ENCODE assay signal across 1 fruit fly cellular context in the genomic region with DNA sequence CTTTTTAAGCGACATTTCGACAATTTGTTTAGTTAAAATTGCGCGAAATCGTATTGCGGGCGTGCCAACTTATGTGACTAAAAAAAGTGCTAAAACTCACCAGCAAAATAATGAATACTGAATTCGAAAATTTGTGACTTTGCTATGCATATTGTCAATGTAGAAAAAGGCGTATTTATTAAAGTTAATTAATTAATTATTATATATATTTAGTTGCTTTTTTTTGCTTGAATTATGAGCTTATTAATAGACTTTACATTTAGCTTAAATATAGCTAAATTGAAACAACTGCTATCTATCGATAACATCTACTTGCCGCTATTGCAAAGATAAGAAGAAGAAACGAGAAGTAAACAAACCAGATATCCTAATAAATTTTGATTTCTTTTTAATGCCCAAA.
TF ChIP-seq lines count a peak whose summit lies in the region.

A gene (minus strand): TSS at position 56 of the 400 bp plus-strand sequence.
A gene (plus strand): TSS at position 333 of the 400 bp plus-strand sequence.

TF ChIP-seq in whole organism, embryonic, 481 proteins besides CTCF, POLR2A, EP300 and RAD21 (continued from another document and continues in another):
- no peak for TF ChIP-seq cas (GFP tag; IDR thresholded peaks at IDR 0.05; lab: Robert Waterston, UW)
- peak; percentile 38 for TF ChIP-seq CG14710 (tag; optimal IDR thresholded peaks at IDR 0.05; lab: Kevin White, UChicago)
- TF ChIP-seq Kr (GFP tag; optimal IDR thresholded peaks at IDR 0.05; lab: Kevin White, UChicago) = no peak
- no peak for TF ChIP-seq CG13123 (GFP tag; optimal IDR thresholded peaks at IDR 0.05; lab: Kevin White, UChicago)
- TF ChIP-seq CG3407 (GFP tag; optimal IDR thresholded peaks at IDR 0.05; lab: Kevin White, UChicago) = no peak
- peak; percentile 7 for TF ChIP-seq Nf-YC (tag; optimal IDR thresholded peaks at IDR 0.05; lab: Kevin White, UChicago)
- no peak for TF ChIP-seq CG2199 (GFP tag; IDR thresholded peaks at IDR 0.05; lab: Robert Waterston, UW)
- TF ChIP-seq Chrac-16 (GFP tag; optimal IDR thresholded peaks at IDR 0.05; lab: Kevin White, UChicago) = no peak
- no peak for TF ChIP-seq Hr3 (GFP tag; optimal IDR thresholded peaks at IDR 0.05; lab: Kevin White, UChicago)
- TF ChIP-seq CG15601 (tag; optimal IDR thresholded peaks at IDR 0.05; lab: Kevin White, UChicago) = no peak
- peak; percentile 34 for TF ChIP-seq YL-1 (GFP tag; optimal IDR thresholded peaks at IDR 0.05; lab: Kevin White, UChicago)
- TF ChIP-seq CG13624 (GFP tag; optimal IDR thresholded peaks at IDR 0.05; lab: Kevin White, UChicago) = no peak
- TF ChIP-seq Sox100B (GFP tag; optimal IDR thresholded peaks at IDR 0.05; lab: Kevin White, UChicago) = no peak
- no peak for TF ChIP-seq Dad (GFP tag; optimal IDR thresholded peaks at IDR 0.05; lab: Kevin White, UChicago)
- TF ChIP-seq phol (tag; optimal IDR thresholded peaks at IDR 0.05; lab: Kevin White, UChicago) = peak; percentile 32
- TF ChIP-seq NFAT (GFP tag; IDR thresholded peaks at IDR 0.05; lab: Robert Waterston, UW) = no peak
- TF ChIP-seq kah (GFP tag; optimal IDR thresholded peaks at IDR 0.05; lab: Kevin White, UChicago) = no peak
- no peak for TF ChIP-seq HLH54F (GFP tag; optimal IDR thresholded peaks at IDR 0.05; lab: Kevin White, UChicago)
- no peak for TF ChIP-seq CG11723 (GFP tag; optimal IDR thresholded peaks at IDR 0.05; lab: Kevin White, UChicago)
- no peak for TF ChIP-seq Trl (optimal IDR thresholded peaks at IDR 0.05; lab: Kevin White, UChicago)
- TF ChIP-seq Trl (GFP tag; optimal IDR thresholded peaks at IDR 0.05; lab: Kevin White, UChicago) = no peak
- TF ChIP-seq Pdp1 (GFP tag; optimal IDR thresholded peaks at IDR 0.05; lab: Kevin White, UChicago) = no peak
- no peak for TF ChIP-seq Nf-YA (GFP tag; IDR thresholded peaks at IDR 0.05; lab: Robert Waterston, UW)
- no peak for TF ChIP-seq CG12942 (GFP tag; optimal IDR thresholded peaks at IDR 0.05; lab: Kevin White, UChicago)
- no peak for TF ChIP-seq kni (GFP tag; optimal IDR thresholded peaks at IDR 0.05; lab: Kevin White, UChicago)
- TF ChIP-seq CG15696 (tag; optimal IDR thresholded peaks at IDR 0.05; lab: Kevin White, UChicago) = no peak
- no peak for TF ChIP-seq Hr51 (GFP tag; optimal IDR thresholded peaks at IDR 0.05; lab: Kevin White, UChicago)
- no peak for TF ChIP-seq gcm2 (GFP tag; optimal IDR thresholded peaks at IDR 0.05; lab: Kevin White, UChicago)
- no peak for TF ChIP-seq chm (GFP tag; IDR thresholded peaks at IDR 0.05; lab: Robert Waterston, UW)
- TF ChIP-seq crol (GFP tag; IDR thresholded peaks at IDR 0.05; lab: Robert Waterston, UW) = no peak
- TF ChIP-seq p53 (GFP tag; optimal IDR thresholded peaks at IDR 0.05; lab: Kevin White, UChicago) = no peak
- no peak for TF ChIP-seq Hsf (GFP tag; optimal IDR thresholded peaks at IDR 0.05; lab: Kevin White, UChicago)
- peak; percentile 36 for TF ChIP-seq pzg (GFP tag; optimal IDR thresholded peaks at IDR 0.05; lab: Kevin White, UChicago)
- TF ChIP-seq CG30020 (tag; optimal IDR thresholded peaks at IDR 0.05; lab: Kevin White, UChicago) = peak; percentile 36
- TF ChIP-seq CG17361 (GFP tag; IDR thresholded peaks at IDR 0.05; lab: Robert Waterston, UW) = 0 out of 3 replicates have a peak, but pooled peaks have one; percentile 33
- TF ChIP-seq CG1647 (GFP tag; optimal IDR thresholded peaks at IDR 0.05; lab: Kevin White, UChicago) = no peak
- no peak for TF ChIP-seq CG17802 (tag; optimal IDR thresholded peaks at IDR 0.05; lab: Kevin White, UChicago)
- TF ChIP-seq trem (tag; optimal IDR thresholded peaks at IDR 0.05; lab: Kevin White, UChicago) = peak; percentile 98
- no peak for TF ChIP-seq Opbp (GFP tag; IDR thresholded peaks at IDR 0.05; lab: Robert Waterston, UW; ENCODE audit: partially characterized antibody)
- no peak for TF ChIP-seq HLHmδ (GFP tag; optimal IDR thresholded peaks at IDR 0.05; lab: Kevin White, UChicago)
- no peak for TF ChIP-seq psq (GFP tag; optimal IDR thresholded peaks at IDR 0.05; lab: Kevin White, UChicago)
- no peak for TF ChIP-seq CG5180 (GFP tag; optimal IDR thresholded peaks at IDR 0.05; lab: Kevin White, UChicago)
- peak; percentile 57 for TF ChIP-seq nmo (GFP tag; optimal IDR thresholded peaks at IDR 0.05; lab: Kevin White, UChicago)
- no peak for TF ChIP-seq wdn (GFP tag; IDR thresholded peaks at IDR 0.05; lab: Robert Waterston, UW)
- TF ChIP-seq schlank (tag; optimal IDR thresholded peaks at IDR 0.05; lab: Kevin White, UChicago) = no peak
- no peak for TF ChIP-seq lab (GFP tag; optimal IDR thresholded peaks at IDR 0.05; lab: Kevin White, UChicago)
- no peak for TF ChIP-seq ro (GFP tag; IDR thresholded peaks at IDR 0.05; lab: Robert Waterston, UW)
- TF ChIP-seq CG9797 (GFP tag; optimal IDR thresholded peaks at IDR 0.05; lab: Kevin White, UChicago) = peak; percentile 11
- peak; percentile 69 for TF ChIP-seq E2f2 (GFP tag; IDR thresholded peaks at IDR 0.05; lab: Robert Waterston, UW)
- TF ChIP-seq Sry-β (GFP tag; optimal IDR thresholded peaks at IDR 0.05; lab: Kevin White, UChicago) = peak; percentile 90
- no peak for TF ChIP-seq Fer3 (tag; optimal IDR thresholded peaks at IDR 0.05; lab: Kevin White, UChicago)
- TF ChIP-seq twi (tag; optimal IDR thresholded peaks at IDR 0.05; lab: Kevin White, UChicago) = no peak
- TF ChIP-seq CG13287 (GFP tag; IDR thresholded peaks at IDR 0.05; lab: Robert Waterston, UW; ENCODE audit: partially characterized antibody) = peak; percentile 60
- no peak for TF ChIP-seq CG8765 (GFP tag; IDR thresholded peaks at IDR 0.05; lab: Robert Waterston, UW)
- no peak for TF ChIP-seq caup (GFP tag; optimal IDR thresholded peaks at IDR 0.05; lab: Kevin White, UChicago; ENCODE audit: severe bottlenecking)
- no peak for TF ChIP-seq BtbVII (GFP tag; optimal IDR thresholded peaks at IDR 0.05; lab: Kevin White, UChicago)
- no peak for TF ChIP-seq CG1024 (GFP tag; IDR thresholded peaks at IDR 0.05; lab: Robert Waterston, UW)
- no peak for TF ChIP-seq nom (GFP tag; optimal IDR thresholded peaks at IDR 0.05; lab: Kevin White, UChicago)
- no peak for TF ChIP-seq CG15073 (GFP tag; optimal IDR thresholded peaks at IDR 0.05; lab: Kevin White, UChicago)
- TF ChIP-seq Oaz (GFP tag; IDR thresholded peaks at IDR 0.05; lab: Robert Waterston, UW) = no peak
- TF ChIP-seq Camta (GFP tag; optimal IDR thresholded peaks at IDR 0.05; lab: Kevin White, UChicago) = no peak
- TF ChIP-seq Ravus (GFP tag; IDR thresholded peaks at IDR 0.05; lab: Robert Waterston, UW) = no peak
- no peak for TF ChIP-seq Nf-YB (GFP tag; optimal IDR thresholded peaks at IDR 0.05; lab: Kevin White, UChicago)
- TF ChIP-seq sens-2 (GFP tag; IDR thresholded peaks at IDR 0.05; lab: Robert Waterston, UW) = no peak
- TF ChIP-seq CG3847 (GFP tag; IDR thresholded peaks at IDR 0.05; lab: Robert Waterston, UW) = peak; percentile 27; the same call in 1 of the 2 replicates
- peak; percentile 32 for TF ChIP-seq CG12659 (GFP tag; optimal IDR thresholded peaks at IDR 0.05; lab: Kevin White, UChicago)
- TF ChIP-seq tll (GFP tag; optimal IDR thresholded peaks at IDR 0.05; lab: Kevin White, UChicago) = no peak
- no peak for TF ChIP-seq CG10274 (GFP tag; optimal IDR thresholded peaks at IDR 0.05; lab: Kevin White, UChicago)
- no peak for TF ChIP-seq CG2129 (GFP tag; IDR thresholded peaks at IDR 0.05; lab: Robert Waterston, UW; ENCODE audit: partially characterized antibody)
- TF ChIP-seq bbx (GFP tag; IDR thresholded peaks at IDR 0.05; lab: Robert Waterston, UW; ENCODE audit: partially characterized antibody) = no peak
- no peak for TF ChIP-seq en (GFP tag; optimal IDR thresholded peaks at IDR 0.05; lab: Kevin White, UChicago)
- TF ChIP-seq CG5245 (GFP tag; optimal IDR thresholded peaks at IDR 0.05; lab: Kevin White, UChicago) = no peak
- TF ChIP-seq CG2712 (tag; optimal IDR thresholded peaks at IDR 0.05; lab: Kevin White, UChicago) = peak; percentile 11
- no peak for TF ChIP-seq CG14667 (GFP tag; IDR thresholded peaks at IDR 0.05; lab: Robert Waterston, UW)
- TF ChIP-seq fu2 (GFP tag; optimal IDR thresholded peaks at IDR 0.05; lab: Kevin White, UChicago) = no peak
- peak; percentile 66 for TF ChIP-seq Dp (GFP tag; optimal IDR thresholded peaks at IDR 0.05; lab: Kevin White, UChicago)
- TF ChIP-seq E2f1 (GFP tag; IDR thresholded peaks at IDR 0.05; lab: Robert Waterston, UW) = no peak
- TF ChIP-seq CG13775 (GFP tag; optimal IDR thresholded peaks at IDR 0.05; lab: Kevin White, UChicago) = no peak
- no peak for TF ChIP-seq CG12219 (GFP tag; optimal IDR thresholded peaks at IDR 0.05; lab: Kevin White, UChicago)
- TF ChIP-seq prd (optimal IDR thresholded peaks at IDR 0.05; lab: Kevin White, UChicago) = no peak
- no peak for TF ChIP-seq prd (GFP tag; IDR thresholded peaks at IDR 0.05; lab: Robert Waterston, UW)
- TF ChIP-seq tio (GFP tag; optimal IDR thresholded peaks at IDR 0.05; lab: Kevin White, UChicago) = no peak
- peak; percentile 60 for TF ChIP-seq CG15479 (GFP tag; optimal IDR thresholded peaks at IDR 0.05; lab: Kevin White, UChicago)
- no peak for TF ChIP-seq Eip74EF (GFP tag; optimal IDR thresholded peaks at IDR 0.05; lab: Kevin White, UChicago)
- no peak for TF ChIP-seq pnt (GFP tag; optimal IDR thresholded peaks at IDR 0.05; lab: Kevin White, UChicago)
- TF ChIP-seq Dref (GFP tag; IDR thresholded peaks at IDR 0.05; lab: Robert Waterston, UW) = peak; percentile 59
- no peak for TF ChIP-seq D19B (GFP tag; optimal IDR thresholded peaks at IDR 0.05; lab: Kevin White, UChicago)
- 0 out of 2 replicates have a peak, but pooled peaks have one; percentile 12 for TF ChIP-seq CG31441 (GFP tag; IDR thresholded peaks at IDR 0.05; lab: Robert Waterston, UW)
- no peak for TF ChIP-seq CG3995 (GFP tag; optimal IDR thresholded peaks at IDR 0.05; lab: Kevin White, UChicago)
- peak; percentile 52 for TF ChIP-seq BEAF-32 (GFP tag; optimal IDR thresholded peaks at IDR 0.05; lab: Kevin White, UChicago)
- TF ChIP-seq toy (GFP tag; IDR thresholded peaks at IDR 0.05; lab: Robert Waterston, UW) = no peak
- TF ChIP-seq CG18476 (GFP tag; optimal IDR thresholded peaks at IDR 0.05; lab: Kevin White, UChicago) = no peak
- TF ChIP-seq Dll (GFP tag; IDR thresholded peaks at IDR 0.05; lab: Robert Waterston, UW; ENCODE audit: partially characterized antibody) = peak; percentile 64; the same call in 1 of the 4 replicates
- TF ChIP-seq gsb-n (tag; optimal IDR thresholded peaks at IDR 0.05; lab: Kevin White, UChicago) = no peak
- no peak for TF ChIP-seq Gug (GFP tag; IDR thresholded peaks at IDR 0.05; lab: Robert Waterston, UW)
- TF ChIP-seq dm (GFP tag; optimal IDR thresholded peaks at IDR 0.05; lab: Kevin White, UChicago) = no peak
- TF ChIP-seq CG9609 (GFP tag; optimal IDR thresholded peaks at IDR 0.05; lab: Kevin White, UChicago) = no peak
- TF ChIP-seq sug (tag; optimal IDR thresholded peaks at IDR 0.05; lab: Kevin White, UChicago) = peak; percentile 3
- TF ChIP-seq CG30403 (GFP tag; optimal IDR thresholded peaks at IDR 0.05; lab: Kevin White, UChicago) = no peak
- TF ChIP-seq CG4617 (GFP tag; optimal IDR thresholded peaks at IDR 0.05; lab: Kevin White, UChicago; ENCODE audit: borderline replicate concordance) = no peak
- no peak for TF ChIP-seq CG42726 (GFP tag; IDR thresholded peaks at IDR 0.05; lab: Robert Waterston, UW; ENCODE audit: partially characterized antibody)
- peak; percentile 60 for TF ChIP-seq grn (GFP tag; optimal IDR thresholded peaks at IDR 0.05; lab: Kevin White, UChicago)
- TF ChIP-seq abd-A (tag; optimal IDR thresholded peaks at IDR 0.05; lab: Kevin White, UChicago) = no peak
- TF ChIP-seq ems (GFP tag; optimal IDR thresholded peaks at IDR 0.05; lab: Kevin White, UChicago) = no peak
- TF ChIP-seq fd3F (GFP tag; optimal IDR thresholded peaks at IDR 0.05; lab: Kevin White, UChicago) = no peak
- no peak for TF ChIP-seq CG32767 (GFP tag; IDR thresholded peaks at IDR 0.05; lab: Robert Waterston, UW)
- no peak for TF ChIP-seq CG15514 (GFP tag; optimal IDR thresholded peaks at IDR 0.05; lab: Kevin White, UChicago)
- no peak for TF ChIP-seq ase (GFP tag; IDR thresholded peaks at IDR 0.05; lab: Robert Waterston, UW)
- no peak for TF ChIP-seq Ptx1 (GFP tag; IDR thresholded peaks at IDR 0.05; lab: Robert Waterston, UW)
- no peak for TF ChIP-seq CG6272 (GFP tag; IDR thresholded peaks at IDR 0.05; lab: Robert Waterston, UW)
- TF ChIP-seq CG18764 (GFP tag; optimal IDR thresholded peaks at IDR 0.05; lab: Kevin White, UChicago) = no peak
- TF ChIP-seq D19A (tag; optimal IDR thresholded peaks at IDR 0.05; lab: Kevin White, UChicago) = no peak
- no peak for TF ChIP-seq chn (GFP tag; optimal IDR thresholded peaks at IDR 0.05; lab: Kevin White, UChicago)
- TF ChIP-seq row (GFP tag; IDR thresholded peaks at IDR 0.05; lab: Robert Waterston, UW) = peak; percentile 78
- TF ChIP-seq CG2116 (GFP tag; optimal IDR thresholded peaks at IDR 0.05; lab: Kevin White, UChicago) = peak; percentile 53
- no peak for TF ChIP-seq ftz-f1 (GFP tag; optimal IDR thresholded peaks at IDR 0.05; lab: Kevin White, UChicago)
- no peak for TF ChIP-seq trh (GFP tag; optimal IDR thresholded peaks at IDR 0.05; lab: Kevin White, UChicago)
- TF ChIP-seq kay (GFP tag; optimal IDR thresholded peaks at IDR 0.05; lab: Kevin White, UChicago) = no peak
- TF ChIP-seq CG14965 (GFP tag; optimal IDR thresholded peaks at IDR 0.05; lab: Kevin White, UChicago; ENCODE audit: borderline replicate concordance) = no peak
- no peak for TF ChIP-seq CG9727 (GFP tag; optimal IDR thresholded peaks at IDR 0.05; lab: Kevin White, UChicago)
- no peak for TF ChIP-seq Myb (GFP tag; optimal IDR thresholded peaks at IDR 0.05; lab: Kevin White, UChicago)
- peak; percentile 76 for TF ChIP-seq MBD-R2 (GFP tag; IDR thresholded peaks at IDR 0.05; lab: Robert Waterston, UW)
- no peak for TF ChIP-seq NC2β (GFP tag; optimal IDR thresholded peaks at IDR 0.05; lab: Kevin White, UChicago)
- no peak for TF ChIP-seq CG31365 (tag; optimal IDR thresholded peaks at IDR 0.05; lab: Kevin White, UChicago)
- TF ChIP-seq CG6765 (GFP tag; optimal IDR thresholded peaks at IDR 0.05; lab: Kevin White, UChicago) = no peak
- no peak for TF ChIP-seq cad (GFP tag; optimal IDR thresholded peaks at IDR 0.05; lab: Kevin White, UChicago)
- TF ChIP-seq emc (GFP tag; optimal IDR thresholded peaks at IDR 0.05; lab: Kevin White, UChicago) = no peak
- TF ChIP-seq luna (GFP tag; optimal IDR thresholded peaks at IDR 0.05; lab: Kevin White, UChicago) = no peak
- no peak for TF ChIP-seq odd (GFP tag; optimal IDR thresholded peaks at IDR 0.05; lab: Kevin White, UChicago)
- TF ChIP-seq sqz (GFP tag; optimal IDR thresholded peaks at IDR 0.05; lab: Kevin White, UChicago) = no peak
- TF ChIP-seq dmrt99B (tag; optimal IDR thresholded peaks at IDR 0.05; lab: Kevin White, UChicago) = no peak
- no peak for TF ChIP-seq CG34376 (GFP tag; optimal IDR thresholded peaks at IDR 0.05; lab: Kevin White, UChicago)
